Fruit fly (Drosophila melanogaster) whole organism, adult: ENCODE measurements around the gene Myc.

Source experiments
- CG11617 ChIP-seq: fragments of 200-800 bp; sonication (Bioruptor generic); optimal IDR thresholded peaks from 2 replicates; lab custom pipeline; 2017; ENCODE audit warnings: mild to moderate bottlenecking, missing biosample characterization, missing genetic modification reagents, missing genetic modification characterization
- CG12768 ChIP-seq: fragments of 200-800 bp; sonication (Bioruptor generic); optimal IDR thresholded peaks from 2 replicates; lab custom pipeline; 2017; ENCODE audit warnings: missing biosample characterization, missing genetic modification characterization, mild to moderate bottlenecking, moderate library complexity, missing genetic modification reagents
- CG7101 ChIP-seq: fragments of 200-800 bp; sonication (Bioruptor generic); optimal IDR thresholded peaks from 2 replicates; lab custom pipeline; 2018; ENCODE audit warnings: missing biosample characterization, mild to moderate bottlenecking, missing genetic modification characterization, moderate library complexity
- Clk ChIP-seq: fragments of 200-800 bp; sonication (Bioruptor generic); optimal IDR thresholded peaks from 2 replicates; lab custom pipeline; 2017; ENCODE audit warnings: missing biosample characterization, missing genetic modification characterization
- Mnt ChIP-seq: fragments of 200-800 bp; sonication (Bioruptor generic); optimal IDR thresholded peaks from 2 replicates; lab custom pipeline; 2016; ENCODE audit warnings: missing biosample characterization, mild to moderate bottlenecking, missing genetic modification characterization
- cic ChIP-seq: fragments of 200-800 bp; sonication (Bioruptor generic); optimal IDR thresholded peaks from 2 replicates; lab custom pipeline; 2017; ENCODE audit warnings: missing biosample characterization, mild to moderate bottlenecking, missing genetic modification characterization, moderate library complexity
- kay ChIP-seq: fragments of 200-800 bp; sonication (Bioruptor generic); peaks from one replicate; lab custom pipeline; 2016; ENCODE audit warnings: missing biosample characterization, missing genetic modification characterization, borderline replicate concordance
- ovo ChIP-seq: fragments of 200-800 bp; sonication (Bioruptor generic); optimal IDR thresholded peaks from 2 replicates; lab custom pipeline; 2016; ENCODE audit warnings: missing biosample characterization, missing genetic modification characterization
- pad ChIP-seq: fragments of 200-800 bp; sonication (Bioruptor generic); optimal IDR thresholded peaks from 3 replicates; lab custom pipeline; 2017; ENCODE audit warnings: missing biosample characterization, missing genetic modification characterization, mild to moderate bottlenecking, moderate library complexity, missing genetic modification reagents
- toe ChIP-seq: fragments of 200-800 bp; sonication (Bioruptor generic); optimal IDR thresholded peaks from 2 replicates; lab custom pipeline; 2016; ENCODE audit warnings: missing biosample characterization, missing genetic modification characterization

dm6 chrX:3436183-3436582 is 63.2 kb downstream of the Myc start:
- TF ChIP-seq Clk (no peak), ovo (GFP tag; lab: Kevin White, UChicago) (no peak), CG11617 (GFP tag; lab: Kevin White, UChicago) (no peak), toe (no peak), cic (GFP tag; lab: Kevin White, UChicago) (no peak), Mnt (GFP tag; lab: Kevin White, UChicago) (no peak), CG12768 (GFP tag; lab: Kevin White, UChicago) (no peak), CG7101 (tag; lab: Kevin White, UChicago) (no peak), pad (GFP tag; lab: Kevin White, UChicago) (no peak), kay (GFP tag; lab: Kevin White, UChicago) (no peak)
